Fruit fly (Drosophila melanogaster) whole organism, prepupa: Measurements from ENCODE around the gene Mulk.

Experiments used
- CG10631 ChIP-seq: fragments of 200-800 bp; sonication (Bioruptor generic); optimal IDR thresholded peaks from 2 replicates; lab custom pipeline; 2016; ENCODE audit warnings: missing biosample characterization, missing genetic modification characterization
- CG10669 ChIP-seq: fragments of 200-800 bp; sonication (Bioruptor generic); optimal IDR thresholded peaks from 3 replicates; lab custom pipeline; 2018; ENCODE audit warnings: missing biosample characterization, mild to moderate bottlenecking, missing genetic modification characterization, moderate library complexity
- CG11294 ChIP-seq: fragments of 200-800 bp; sonication (Bioruptor generic); IDR thresholded peaks from 2 replicates; pipeline ENCODE4 v1.3.6; 2022; ENCODE audit warnings: missing biosample characterization, missing genetic modification characterization
- CG15336 ChIP-seq: fragments of 200-800 bp; sonication (Bioruptor generic); IDR thresholded peaks from 2 replicates; pipeline ENCODE4 v1.3.6; 2022; ENCODE audit warnings: missing biosample characterization, missing genetic modification characterization
- CG16779 ChIP-seq: fragments of 200-800 bp; sonication (Bioruptor generic); optimal IDR thresholded peaks from 3 replicates; lab custom pipeline; 2017; ENCODE audit warnings: missing biosample characterization, mild to moderate bottlenecking, missing genetic modification characterization
- CG3032 ChIP-seq: fragments of 200-800 bp; optimal IDR thresholded peaks from 2 replicates; lab custom pipeline; 2019; ENCODE audit warnings: missing biosample characterization, mild to moderate bottlenecking, missing genetic modification characterization, moderate library complexity
- CG31627 ChIP-seq: fragments of 200-800 bp; sonication (Bioruptor generic); optimal IDR thresholded peaks from 3 replicates; lab custom pipeline; 2016; ENCODE audit warnings: missing biosample characterization, missing genetic modification characterization
- CG32006 ChIP-seq: fragments of 200-800 bp; sonication (Bioruptor generic); optimal IDR thresholded peaks from 3 replicates; lab custom pipeline; 2017; ENCODE audit warnings: missing biosample characterization, mild to moderate bottlenecking, missing genetic modification characterization
- CG34406 ChIP-seq: fragments of 200-800 bp; sonication (Bioruptor generic); optimal IDR thresholded peaks from 3 replicates; lab custom pipeline; 2016; ENCODE audit warnings: missing biosample characterization, missing genetic modification characterization
- CG3919 ChIP-seq: fragments of 200-800 bp; sonication (Bioruptor generic); optimal IDR thresholded peaks from 3 replicates; lab custom pipeline; 2016; ENCODE audit warnings: missing biosample characterization, missing genetic modification characterization
- CG6792 ChIP-seq: fragments of 200-800 bp; sonication (Bioruptor generic); optimal IDR thresholded peaks from 3 replicates; lab custom pipeline; 2016; ENCODE audit warnings: missing biosample characterization, missing genetic modification characterization
- CG6808 ChIP-seq: fragments of 200-800 bp; sonication (Bioruptor generic); optimal IDR thresholded peaks from 3 replicates; lab custom pipeline; 2017; ENCODE audit warnings: missing biosample characterization, missing genetic modification characterization, mild to moderate bottlenecking, moderate library complexity, missing genetic modification reagents
- CG6854 ChIP-seq: fragments of 200-800 bp; sonication (Bioruptor generic); optimal IDR thresholded peaks from 2 replicates; lab custom pipeline; 2017; ENCODE audit warnings: missing biosample characterization, mild to moderate bottlenecking, missing genetic modification characterization
- CG8119 ChIP-seq: fragments of 200-800 bp; sonication (Bioruptor generic); IDR thresholded peaks from 3 replicates; pipeline ENCODE4 v1.3.6; 2022; ENCODE audit warnings: missing biosample characterization, missing genetic modification characterization
- CG8319 ChIP-seq: fragments of 200-800 bp; sonication (Bioruptor generic); optimal IDR thresholded peaks from 3 replicates; lab custom pipeline; 2016; ENCODE audit warnings: missing biosample characterization, missing genetic modification characterization
- CG9139 ChIP-seq: fragments of 200-800 bp; sonication (Bioruptor generic); optimal IDR thresholded peaks from 3 replicates; lab custom pipeline; 2017; ENCODE audit warnings: missing biosample characterization, mild to moderate bottlenecking, missing genetic modification characterization
- Eip75B ChIP-seq: fragments of 200-800 bp; sonication (Bioruptor generic); optimal IDR thresholded peaks from 3 replicates; lab custom pipeline; 2016; ENCODE audit warnings: missing biosample characterization, missing genetic modification characterization
- Eip78C ChIP-seq: fragments of 200-800 bp; sonication (Bioruptor generic); peaks from one replicate; lab custom pipeline; 2016; ENCODE audit warnings: missing biosample characterization, missing genetic modification characterization
- Eip93F ChIP-seq: fragments of 200-800 bp; sonication (Bioruptor generic); optimal IDR thresholded peaks from 2 replicates; lab custom pipeline; 2016; ENCODE audit warnings: missing biosample characterization, mild to moderate bottlenecking, missing genetic modification characterization
- Gug ChIP-seq: fragments of 200-800 bp; sonication (Bioruptor generic); IDR thresholded peaks from 2 replicates; pipeline ENCODE4 v1.3.6; 2022; ENCODE audit warnings: missing biosample characterization, missing genetic modification characterization
- Hr39 ChIP-seq: fragments of 200-800 bp; sonication (Bioruptor generic); optimal IDR thresholded peaks from 2 replicates; lab custom pipeline; 2016; ENCODE audit warnings: missing biosample characterization, missing genetic modification characterization
- Hr4 ChIP-seq: fragments of 200-800 bp; sonication (Bioruptor generic); optimal IDR thresholded peaks from 3 replicates; lab custom pipeline; 2016; ENCODE audit warnings: missing biosample characterization, missing genetic modification characterization
- Lpt ChIP-seq: fragments of 200-800 bp; sonication (Bioruptor generic); optimal IDR thresholded peaks from 3 replicates; lab custom pipeline; 2016; ENCODE audit warnings: missing biosample characterization, missing genetic modification characterization
- Met ChIP-seq: fragments of 200-800 bp; sonication (Bioruptor generic); optimal IDR thresholded peaks from 3 replicates; lab custom pipeline; 2016; ENCODE audit warnings: missing biosample characterization, missing genetic modification characterization
- OdsH ChIP-seq: fragments of 200-800 bp; sonication (Bioruptor generic); optimal IDR thresholded peaks from 3 replicates; lab custom pipeline; 2016; ENCODE audit warnings: missing biosample characterization, missing genetic modification characterization
- Smox ChIP-seq: fragments of 200-800 bp; sonication (Bioruptor generic); optimal IDR thresholded peaks from 3 replicates; lab custom pipeline; 2016; ENCODE audit warnings: missing biosample characterization, missing genetic modification characterization
- Sox102F ChIP-seq: fragments of 200-800 bp; sonication (Bioruptor generic); optimal IDR thresholded peaks from 2 replicates; lab custom pipeline; 2016; ENCODE audit warnings: missing biosample characterization, mild to moderate bottlenecking, missing genetic modification characterization
- Sox14 ChIP-seq: fragments of 200-800 bp; sonication (Bioruptor generic); optimal IDR thresholded peaks from 3 replicates; lab custom pipeline; 2016; ENCODE audit warnings: missing biosample characterization, missing genetic modification characterization
- Sox15 ChIP-seq: fragments of 200-800 bp; sonication (Bioruptor generic); optimal IDR thresholded peaks from 3 replicates; lab custom pipeline; 2016; ENCODE audit warnings: missing biosample characterization, missing genetic modification characterization
- achi ChIP-seq: fragments of 200-800 bp; sonication (Bioruptor generic); optimal IDR thresholded peaks from 3 replicates; lab custom pipeline; 2016; ENCODE audit warnings: missing biosample characterization, missing genetic modification characterization
- acj6 ChIP-seq: fragments of 200-800 bp; sonication (Bioruptor generic); optimal IDR thresholded peaks from 3 replicates; lab custom pipeline; 2016; ENCODE audit warnings: missing biosample characterization, missing genetic modification characterization
- cyc ChIP-seq: fragments of 200-800 bp; sonication (Bioruptor generic); optimal IDR thresholded peaks from 3 replicates; lab custom pipeline; 2016; ENCODE audit warnings: missing biosample characterization, missing genetic modification characterization
- dac ChIP-seq: fragments of 200-800 bp; sonication (Bioruptor generic); optimal IDR thresholded peaks from 2 replicates; lab custom pipeline; 2017; ENCODE audit warnings: missing biosample characterization, mild to moderate bottlenecking, missing genetic modification characterization
- dsx ChIP-seq: fragments of 200-800 bp; optimal IDR thresholded peaks from 3 replicates; lab custom pipeline; 2019; ENCODE audit warnings: missing biosample characterization, mild to moderate bottlenecking, missing genetic modification characterization, moderate library complexity; ENCODE audit not compliant: poor library complexity, severe bottlenecking
- eg ChIP-seq: fragments of 200-800 bp; sonication (Bioruptor generic); IDR thresholded peaks from 3 replicates; pipeline ENCODE4 v1.3.6; 2022; ENCODE audit warnings: missing biosample characterization, missing genetic modification characterization
- esn ChIP-seq: fragments of 200-800 bp; sonication (Bioruptor generic); optimal IDR thresholded peaks from 2 replicates; lab custom pipeline; 2016; ENCODE audit warnings: missing biosample characterization, mild to moderate bottlenecking, missing genetic modification characterization, moderate library complexity
- fd85E ChIP-seq: fragments of 200-800 bp; sonication (Bioruptor generic); optimal IDR thresholded peaks from 3 replicates; lab custom pipeline; 2016; ENCODE audit warnings: missing biosample characterization, missing genetic modification characterization
- fkh ChIP-seq: fragments of 200-800 bp; sonication (Bioruptor generic); optimal IDR thresholded peaks from 3 replicates; lab custom pipeline; 2017; ENCODE audit warnings: missing biosample characterization, mild to moderate bottlenecking, missing genetic modification characterization, moderate library complexity
- lz ChIP-seq: fragments of 200-800 bp; sonication (Bioruptor generic); optimal IDR thresholded peaks from 3 replicates; lab custom pipeline; 2016; ENCODE audit warnings: missing biosample characterization, missing genetic modification characterization
- net ChIP-seq: fragments of 200-800 bp; sonication (Bioruptor generic); optimal IDR thresholded peaks from 3 replicates; lab custom pipeline; 2016; ENCODE audit warnings: missing biosample characterization, missing genetic modification characterization
- salr ChIP-seq, 2 experiments: fragments of 200-800 bp; sonication (Bioruptor generic); optimal IDR thresholded peaks; 3 replicates each; lab custom pipeline; 2016 to 2018; ENCODE audit warnings: missing biosample characterization in 2 of 2, missing genetic modification characterization in 2 of 2, mild to moderate bottlenecking in 1 of 2
- ss ChIP-seq, 2 experiments: fragments of 200-800 bp; sonication (Bioruptor generic); optimal IDR thresholded peaks; 2 replicates in 1 of 2; 3 replicates in 1 of 2; lab custom pipeline; 2017 to 2018; ENCODE audit warnings: mild to moderate bottlenecking in 2 of 2, missing biosample characterization in 2 of 2, missing genetic modification characterization in 2 of 2, moderate library complexity in 1 of 2
- svp ChIP-seq: fragments of 200-800 bp; sonication (Bioruptor generic); peaks from one replicate; lab custom pipeline; 2016; ENCODE audit warnings: missing biosample characterization, missing genetic modification characterization
- topi ChIP-seq: fragments of 200-800 bp; sonication (Bioruptor generic); optimal IDR thresholded peaks from 3 replicates; lab custom pipeline; 2016; ENCODE audit warnings: missing biosample characterization, missing genetic modification characterization
- vri ChIP-seq: fragments of 200-800 bp; sonication (Bioruptor generic); optimal IDR thresholded peaks from 3 replicates; lab custom pipeline; 2016; ENCODE audit warnings: missing biosample characterization, mild to moderate bottlenecking, missing genetic modification characterization

The Mulk gene

DNA sequence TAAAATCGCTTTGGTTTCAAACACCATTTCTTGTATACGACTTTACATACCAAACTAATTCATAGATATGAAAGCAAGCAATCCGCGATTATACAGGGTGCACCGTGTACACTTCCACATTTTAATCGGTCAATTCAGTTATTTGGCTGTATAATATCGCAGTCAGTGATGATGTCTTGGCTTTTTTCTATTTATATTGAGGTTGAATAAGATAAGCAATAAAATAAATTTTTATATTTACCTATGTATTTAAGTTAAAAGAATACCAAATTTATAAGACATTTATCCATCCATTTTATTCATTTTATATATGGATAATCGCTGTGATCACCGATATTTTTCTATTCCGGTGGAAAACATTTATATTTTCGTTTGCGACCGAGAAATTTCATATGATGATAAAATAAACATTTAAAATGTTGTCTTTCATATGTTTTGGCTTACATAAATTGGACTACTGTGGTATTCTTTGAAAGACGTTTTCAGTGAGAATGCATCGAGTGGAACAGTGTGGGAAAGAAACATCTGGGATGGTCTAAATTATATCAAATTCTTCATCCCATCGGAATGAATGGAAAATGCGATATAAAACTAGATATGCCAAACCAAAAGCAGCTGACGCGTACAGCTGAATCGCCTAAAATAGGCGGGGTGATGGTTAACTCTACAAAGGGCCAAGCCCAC is 43.0 kb upstream of the Mulk start, which contains the start of gene CG5708:
CG5708 (minus strand) TSS at position 85 of the 684 bp plus-strand sequence.
- TF ChIP-seq Sox102F: no peak
- TF ChIP-seq Sox14 (GFP tag; lab: Kevin White, UChicago): peak; percentile 9
- peak; percentile 2 for TF ChIP-seq topi
- TF ChIP-seq fkh: peak; percentile 36
- TF ChIP-seq CG15336 (GFP tag; lab: Robert Waterston, UW): no peak
- TF ChIP-seq Hr4 (GFP tag; lab: Kevin White, UChicago): no peak
- TF ChIP-seq CG8119: no peak
- TF ChIP-seq lz: peak; percentile 13
- no peak for TF ChIP-seq svp (GFP tag; lab: Kevin White, UChicago)
- TF ChIP-seq CG10631 (GFP tag; lab: Kevin White, UChicago): no peak
- no peak for TF ChIP-seq CG3919 (GFP tag; lab: Kevin White, UChicago)
- TF ChIP-seq dac (GFP tag; lab: Kevin White, UChicago): no peak
- TF ChIP-seq cyc (GFP tag; lab: Kevin White, UChicago): peak; percentile 18
- no peak for TF ChIP-seq Eip93F
- TF ChIP-seq dsx (GFP tag; lab: Kevin White, UChicago): peak; percentile 35
- peak; percentile 35 for TF ChIP-seq achi (GFP tag; lab: Kevin White, UChicago)
- peak; percentile 63 for TF ChIP-seq Eip78C (GFP tag; lab: Kevin White, UChicago)
- TF ChIP-seq CG11294 (GFP tag; lab: Robert Waterston, UW): no peak
- TF ChIP-seq Met: peak; percentile 37
- TF ChIP-seq Eip75B (GFP tag; lab: Kevin White, UChicago): no peak
- peak in 1 of 2 experiments; percentile 20 for TF ChIP-seq ss (GFP tag; optimal IDR thresholded peaks at IDR 0.05; lab: Kevin White, UChicago)
- peak; percentile 31 for TF ChIP-seq CG3032
- no peak for TF ChIP-seq CG34406 (GFP tag; lab: Kevin White, UChicago)
- peak; percentile 32 for TF ChIP-seq esn (GFP tag; lab: Kevin White, UChicago)
- TF ChIP-seq eg: no peak
- no peak for TF ChIP-seq CG10669 (GFP tag; lab: Kevin White, UChicago)
- TF ChIP-seq CG16779 (tag; lab: Kevin White, UChicago): no peak
- TF ChIP-seq, all 60 proteins: peak for 12

DNA sequence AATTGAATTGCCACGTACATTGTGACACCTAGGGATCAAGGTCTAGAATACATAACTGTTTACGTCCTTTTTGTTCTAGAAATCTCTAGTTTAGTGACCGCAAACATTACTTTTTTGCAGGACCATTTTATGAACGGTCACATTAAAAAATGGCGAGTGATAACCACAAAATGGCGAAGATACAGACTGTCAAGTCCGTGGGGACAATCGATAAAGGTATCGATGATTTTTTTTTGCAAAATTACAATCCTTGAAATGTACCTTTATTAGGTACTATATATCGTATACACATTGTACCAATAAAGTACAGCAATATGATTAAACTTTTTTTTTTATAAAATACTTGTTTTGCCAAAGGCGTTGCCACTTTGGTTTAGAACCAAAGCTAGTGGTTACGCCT is 39.4 kb upstream of the Mulk start:
- TF ChIP-seq Eip78C (GFP tag; lab: Kevin White, UChicago): peak; percentile 40
- no peak for TF ChIP-seq Hr39
- no peak for TF ChIP-seq CG11294 (GFP tag; lab: Robert Waterston, UW)
- TF ChIP-seq Sox102F: no peak
- TF ChIP-seq achi (GFP tag; lab: Kevin White, UChicago): peak; percentile 9
- no peak for TF ChIP-seq CG8319 (GFP tag; lab: Kevin White, UChicago)
- TF ChIP-seq Lpt: no peak
- no peak for TF ChIP-seq Hr4 (GFP tag; lab: Kevin White, UChicago)
- no peak for TF ChIP-seq OdsH (GFP tag; lab: Kevin White, UChicago)
- TF ChIP-seq fd85E: no peak
- TF ChIP-seq CG6808 (GFP tag; lab: Kevin White, UChicago): no peak

DNA sequence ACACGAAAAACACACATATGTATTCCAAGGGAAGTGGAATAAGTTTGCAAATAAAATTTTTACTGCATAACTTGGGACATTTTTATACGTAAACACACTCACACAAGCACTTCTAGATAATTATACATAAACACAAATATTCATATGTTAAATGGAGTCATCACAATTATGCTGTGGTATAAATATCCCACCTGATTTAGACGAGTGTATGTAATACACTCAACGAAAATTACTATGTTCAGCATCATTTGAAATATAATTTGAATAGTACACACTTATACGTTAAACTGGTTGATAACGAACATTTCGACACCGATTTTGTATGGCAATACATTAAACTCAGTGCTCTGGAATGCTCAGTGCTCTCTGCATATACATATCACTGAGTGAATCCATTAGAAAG is 38.8 kb upstream of the Mulk start:
- no peak for TF ChIP-seq Eip93F
- TF ChIP-seq salr (GFP tag; optimal IDR thresholded peaks at IDR 0.05; lab: Kevin White, UChicago): no peak
- TF ChIP-seq vri: peak; percentile 4
- peak; percentile 51; the same call in 2 of the 3 replicates for TF ChIP-seq CG8119
- TF ChIP-seq CG10631 (GFP tag; lab: Kevin White, UChicago): peak; percentile 52
- no peak for TF ChIP-seq lz
- no peak for TF ChIP-seq CG32006 (GFP tag; lab: Kevin White, UChicago)
- TF ChIP-seq Smox: no peak
- TF ChIP-seq fkh: peak; percentile 5
- peak; percentile 54 for TF ChIP-seq Met
- peak; percentile 49; the same call in 1 of the 2 replicates for TF ChIP-seq CG15336 (GFP tag; lab: Robert Waterston, UW)
- peak in 1 of 2 experiments; percentile 27 for TF ChIP-seq ss (GFP tag; optimal IDR thresholded peaks at IDR 0.05; lab: Kevin White, UChicago)
- no peak for TF ChIP-seq CG9139 (GFP tag; lab: Kevin White, UChicago)
- no peak for TF ChIP-seq CG6854 (GFP tag; lab: Kevin White, UChicago)
- TF ChIP-seq Sox14 (GFP tag; lab: Kevin White, UChicago): peak; percentile 61
- peak; percentile 32 for TF ChIP-seq CG31627
- no peak for TF ChIP-seq net (GFP tag; lab: Kevin White, UChicago)
- TF ChIP-seq CG6792: peak; percentile 32
- peak; percentile 38 for TF ChIP-seq CG3032
- peak; percentile 14 for TF ChIP-seq CG6808 (GFP tag; lab: Kevin White, UChicago)
- TF ChIP-seq Eip75B (GFP tag; lab: Kevin White, UChicago): peak; percentile 58
- TF ChIP-seq dsx (GFP tag; lab: Kevin White, UChicago): peak; percentile 17
- TF ChIP-seq acj6 (GFP tag; lab: Kevin White, UChicago): peak; percentile 43
- peak; percentile 2 for TF ChIP-seq Sox15 (GFP tag; lab: Kevin White, UChicago)
- peak; percentile 55 for TF ChIP-seq esn (GFP tag; lab: Kevin White, UChicago)
- TF ChIP-seq Gug: no peak
